Worm (Caenorhabditis elegans): ENCODE measurements around the gene dct-5.

DNA sequence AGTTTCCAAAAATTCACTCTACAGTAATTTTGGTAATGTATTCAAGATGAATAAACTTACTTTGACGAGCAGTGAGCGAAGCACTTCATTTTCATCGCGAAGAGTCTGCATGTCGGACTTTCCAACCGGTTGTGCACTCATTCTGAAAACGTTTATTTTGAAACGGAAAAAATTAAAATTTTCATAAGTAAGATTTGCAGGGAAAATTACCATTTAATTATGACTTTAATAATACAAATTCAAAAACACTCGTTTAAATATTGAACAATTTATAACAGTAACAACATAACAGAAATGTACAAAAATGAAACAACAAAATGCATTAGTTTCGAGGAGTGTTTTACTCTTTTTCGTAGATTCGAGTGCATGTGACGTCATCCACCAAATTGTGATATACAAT lies 24.3 kb downstream of the dct-5 start, which contains the start of the genes EEED8.13 and EEED8.18:
- no peak for TF ChIP-seq nhr-28 (tag; optimal IDR thresholded peaks at IDR 0.05)
- no peak for TF ChIP-seq sem-2 (GFP tag; optimal IDR thresholded peaks at IDR 0.05)
